Fruit fly (Drosophila melanogaster): ENCODE results near the gene CG14636.

- TF ChIP-seq CG8478 (optimal IDR thresholded peaks at IDR 0.05) (no peak), CTCF (optimal IDR thresholded peaks at IDR 0.05) (no peak)
These were observed 27.2 kb upstream of the CG14636 start, which contains the start of gene CG14642 for dm6 chr3R:4242209-4242887.
